Worm (Caenorhabditis elegans): ENCODE measurements around the gene W08A12.2.

DNA sequence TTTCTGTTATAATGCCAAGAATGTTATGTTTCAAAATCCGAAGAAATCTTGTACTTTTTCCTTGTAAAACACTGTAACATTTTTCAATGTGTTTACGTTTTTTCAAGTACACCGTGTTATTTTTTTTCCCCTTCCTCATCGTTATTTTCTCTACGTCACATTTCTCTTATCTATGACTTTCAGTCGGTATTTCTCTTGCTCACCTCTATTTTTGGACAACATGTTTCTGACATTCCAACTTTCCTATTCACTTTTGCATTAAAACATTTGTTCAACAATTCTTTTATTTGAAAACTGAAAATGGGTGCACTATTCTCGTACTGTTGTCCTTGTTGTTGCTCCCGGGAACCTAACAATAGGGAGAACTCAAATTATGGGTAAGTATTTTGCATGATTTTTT lies 12.6 kb downstream of the W08A12.2 start, which contains the start of gene pals-33:
- TF ChIP-seq ceh-82 (tag; optimal IDR thresholded peaks at IDR 0.05) (no peak), unc-62 (GFP tag; optimal IDR thresholded peaks at IDR 0.05) (no peak), lin-15B (tag; optimal IDR thresholded peaks at IDR 0.05) (no peak), ama-1 (optimal IDR thresholded peaks at IDR 0.05) (no peak), grh-1 (GFP tag; IDR thresholded peaks at IDR 0.05) (no peak), vab-15 (tag; optimal IDR thresholded peaks at IDR 0.05) (no peak), C04F5.9 (tag; optimal IDR thresholded peaks at IDR 0.05) (no peak), nhr-28 (tag; optimal IDR thresholded peaks at IDR 0.05) (no peak), egl-27 (tag; optimal IDR thresholded peaks at IDR 0.05) (no peak), nhr-11 (tag; optimal IDR thresholded peaks at IDR 0.05) (no peak), hlh-17 (GFP tag; optimal IDR thresholded peaks at IDR 0.05; ENCODE audit: borderline replicate concordance) (no peak), mdl-1 (tag; optimal IDR thresholded peaks at IDR 0.05) (no peak), xbp-1 (tag; optimal IDR thresholded peaks at IDR 0.05) (no peak)

All from whole organism, L1 larva.